Worm (Caenorhabditis elegans): Measurements from ENCODE around the gene ZK1307.1.

- TF ChIP-seq unc-62 (GFP tag; optimal IDR thresholded peaks at IDR 0.05): no peak
- no peak for TF ChIP-seq snpc-4 (tag; optimal IDR thresholded peaks at IDR 0.05)
- no peak for TF ChIP-seq skn-1 (tag; optimal IDR thresholded peaks at IDR 0.05)
- TF ChIP-seq mbf-1 (tag; optimal IDR thresholded peaks at IDR 0.05): no peak
- no peak for TF ChIP-seq blmp-1 (tag; optimal IDR thresholded peaks at IDR 0.05; ENCODE audit: insufficient read depth)
- no peak for TF ChIP-seq mdl-1 (tag; optimal IDR thresholded peaks at IDR 0.05)
- TF ChIP-seq nhr-237 (tag; optimal IDR thresholded peaks at IDR 0.05): no peak
- no peak for TF ChIP-seq ceh-16 (tag; optimal IDR thresholded peaks at IDR 0.05)
- TF ChIP-seq zag-1 (tag; optimal IDR thresholded peaks at IDR 0.05): no peak
- TF ChIP-seq elt-3 (tag; optimal IDR thresholded peaks at IDR 0.05): no peak
- TF ChIP-seq lin-11 (tag; optimal IDR thresholded peaks at IDR 0.05): no peak
- TF ChIP-seq nhr-25 (tag; optimal IDR thresholded peaks at IDR 0.05): no peak
- no peak for TF ChIP-seq ztf-11 (tag; optimal IDR thresholded peaks at IDR 0.05)
These were observed 2.5 kb downstream of the ZK1307.1 start, which contains the start of gene ZK1307.3 for ce11 chrII:9652919-9653318.
